Worm (Caenorhabditis elegans) whole organism, L3 larva: ENCODE results near the gene tbc-12.

ENCODE experiments used
- ZK546.5 ChIP-seq: sonication (generic microtip); optimal IDR thresholded peaks from 2 replicates; lab custom pipeline; 2017; ENCODE audit warnings: missing biosample characterization, missing genetic modification characterization
- ceh-16 ChIP-seq: sonication (generic microtip); optimal IDR thresholded peaks from 2 replicates; lab custom pipeline; 2017; ENCODE audit warnings: missing biosample characterization, missing genetic modification characterization
- ceh-28 ChIP-seq: fragments of 150-350 bp; optimal IDR thresholded peaks from 2 replicates; lab custom pipeline; 2014; ENCODE audit warnings: missing biosample characterization, missing genetic modification reagents, missing genetic modification characterization
- ceh-82 ChIP-seq: fragments of 150-350 bp; optimal IDR thresholded peaks from 2 replicates; lab custom pipeline; 2014; ENCODE audit warnings: missing biosample characterization, missing genetic modification characterization
- ceh-9 ChIP-seq: sonication (generic microtip); optimal IDR thresholded peaks from 2 replicates; lab custom pipeline; 2018; ENCODE audit warnings: missing biosample characterization, missing genetic modification characterization
- daf-12 ChIP-seq: fragments of 150-350 bp; optimal IDR thresholded peaks from 2 replicates; lab custom pipeline; 2014; ENCODE audit warnings: missing biosample characterization, missing genetic modification reagents, missing genetic modification characterization
- egl-27 ChIP-seq: sonication (generic microtip); optimal IDR thresholded peaks from 4 replicates; lab custom pipeline; 2017; ENCODE audit warnings: missing biosample characterization, missing genetic modification reagents, missing genetic modification characterization
- egl-5 ChIP-seq: fragments of 150-350 bp; optimal IDR thresholded peaks from 2 replicates; lab custom pipeline; 2017; ENCODE audit warnings: missing biosample characterization, missing genetic modification reagents, missing genetic modification characterization, inconsistent platforms
- elt-1 ChIP-seq: fragments of 150-350 bp; optimal IDR thresholded peaks from 2 replicates; lab custom pipeline; 2014; ENCODE audit warnings: missing biosample characterization, missing genetic modification characterization
- elt-2 ChIP-seq: sonication (generic microtip); optimal IDR thresholded peaks from 2 replicates; lab custom pipeline; 2016; ENCODE audit warnings: missing genetic modification reagents, mild to moderate bottlenecking, missing genetic modification characterization, missing compliant biosample characterization
- fkh-10 ChIP-seq: sonication (generic microtip); optimal IDR thresholded peaks from 2 replicates; lab custom pipeline; 2017; ENCODE audit warnings: missing biosample characterization, missing genetic modification reagents, missing genetic modification characterization
- fkh-2 ChIP-seq: fragments of 150-350 bp; optimal IDR thresholded peaks from 2 replicates; lab custom pipeline; 2014; ENCODE audit warnings: missing biosample characterization, missing genetic modification reagents, missing genetic modification characterization
- fos-1 ChIP-seq: fragments of 150-350 bp; optimal IDR thresholded peaks from 2 replicates; lab custom pipeline; 2014; ENCODE audit warnings: missing biosample characterization, missing genetic modification characterization
- hmg-11 ChIP-seq: sonication (generic microtip); optimal IDR thresholded peaks from 2 replicates; lab custom pipeline; 2016; ENCODE audit warnings: missing genetic modification characterization, missing compliant biosample characterization
- jun-1 ChIP-seq: fragments of 150-350 bp; optimal IDR thresholded peaks from 2 replicates; lab custom pipeline; 2014; ENCODE audit warnings: missing biosample characterization, missing genetic modification reagents, missing genetic modification characterization
- lin-15B ChIP-seq: fragments of 150-350 bp; optimal IDR thresholded peaks from 2 replicates; lab custom pipeline; 2014; ENCODE audit warnings: missing biosample characterization, missing genetic modification characterization
- lin-39 ChIP-seq: fragments of 150-350 bp; optimal IDR thresholded peaks from 2 replicates; lab custom pipeline; 2018; ENCODE audit warnings: missing biosample characterization, missing genetic modification reagents, missing genetic modification characterization
- lsy-12 ChIP-seq: sonication (generic microtip); optimal IDR thresholded peaks from 2 replicates; lab custom pipeline; 2016; ENCODE audit warnings: mild to moderate bottlenecking, missing genetic modification characterization, missing compliant biosample characterization
- mdl-1 ChIP-seq: fragments of 150-350 bp; optimal IDR thresholded peaks from 2 replicates; lab custom pipeline; 2014; ENCODE audit warnings: missing biosample characterization, missing genetic modification characterization
- nfya-1 ChIP-seq: sonication (generic microtip); optimal IDR thresholded peaks from 2 replicates; lab custom pipeline; 2017; ENCODE audit warnings: missing genetic modification characterization, mild to moderate bottlenecking, missing compliant biosample characterization, antibody characterized with exemption, moderate library complexity; ENCODE audit not compliant: insufficient read depth
- nhr-11 ChIP-seq: fragments of 150-350 bp; optimal IDR thresholded peaks from 2 replicates; lab custom pipeline; 2014; ENCODE audit warnings: missing biosample characterization, missing genetic modification characterization
- nhr-23 ChIP-seq: fragments of 150-350 bp; optimal IDR thresholded peaks from 2 replicates; lab custom pipeline; 2014; ENCODE audit warnings: missing biosample characterization, missing genetic modification reagents, missing genetic modification characterization
- nhr-237 ChIP-seq: fragments of 150-350 bp; optimal IDR thresholded peaks from 2 replicates; lab custom pipeline; 2014; ENCODE audit warnings: missing biosample characterization, missing genetic modification characterization
- nhr-43 ChIP-seq: sonication (generic microtip); optimal IDR thresholded peaks from 2 replicates; lab custom pipeline; 2016; ENCODE audit warnings: mild to moderate bottlenecking, missing genetic modification characterization, missing compliant biosample characterization; ENCODE audit not compliant: poor library complexity, severe bottlenecking
- nhr-67 ChIP-seq: fragments of 150-350 bp; optimal IDR thresholded peaks from 2 replicates; lab custom pipeline; 2014; ENCODE audit warnings: missing biosample characterization, missing genetic modification characterization
- nhr-77 ChIP-seq: fragments of 150-350 bp; optimal IDR thresholded peaks from 2 replicates; lab custom pipeline; 2014; ENCODE audit warnings: missing biosample characterization, missing genetic modification characterization
- pha-4 ChIP-seq: fragments of 150-350 bp; optimal IDR thresholded peaks from 2 replicates; lab custom pipeline; 2014; ENCODE audit warnings: missing biosample characterization, missing genetic modification reagents, missing genetic modification characterization
- pqm-1 ChIP-seq: fragments of 150-350 bp; optimal IDR thresholded peaks from 2 replicates; lab custom pipeline; 2017; ENCODE audit warnings: missing biosample characterization, missing genetic modification characterization, inconsistent platforms
- sea-2 ChIP-seq: fragments of 150-350 bp; sonication (generic microtip); optimal IDR thresholded peaks from 4 replicates; lab custom pipeline; 2014; ENCODE audit warnings: missing biosample characterization, missing genetic modification reagents, missing genetic modification characterization
- skn-1 ChIP-seq: fragments of 150-350 bp; optimal IDR thresholded peaks from 2 replicates; lab custom pipeline; 2014; ENCODE audit warnings: missing biosample characterization, missing genetic modification characterization
- snpc-4 ChIP-seq: fragments of 150-350 bp; optimal IDR thresholded peaks from 2 replicates; lab custom pipeline; 2014; ENCODE audit warnings: missing biosample characterization, missing genetic modification characterization
- tbx-2 ChIP-seq: sonication (generic microtip); optimal IDR thresholded peaks from 2 replicates; lab custom pipeline; 2016; ENCODE audit warnings: mild to moderate bottlenecking, missing genetic modification characterization, missing compliant biosample characterization
- zag-1 ChIP-seq: fragments of 150-350 bp; optimal IDR thresholded peaks from 2 replicates; lab custom pipeline; 2014; ENCODE audit warnings: missing biosample characterization, missing genetic modification characterization
- ztf-4 ChIP-seq: fragments of 150-350 bp; optimal IDR thresholded peaks from 2 replicates; lab custom pipeline; 2014; ENCODE audit warnings: missing biosample characterization, missing genetic modification characterization

tbc-12 gene

ce11 chrX:2527877-2528276 lies 4.4 kb downstream of the tbc-12 start:
- TF ChIP-seq ceh-82 (no peak), ceh-9 (tag; lab: Kevin White, UChicago) (no peak), elt-2 (tag; lab: Kevin White, UChicago) (peak; percentile 13), ztf-4 (peak; percentile 2), egl-5 (tag; lab: Kevin White, UChicago) (no peak), skn-1 (tag; lab: Kevin White, UChicago) (peak; percentile 19), nhr-43 (tag; lab: Kevin White, UChicago) (peak; percentile 9), pha-4 (tag; lab: Kevin White, UChicago) (peak; percentile 33), hmg-11 (tag; lab: Kevin White, UChicago) (peak; percentile 77), nfya-1 (tag; lab: Kevin White, UChicago) (peak; percentile 52)
- TF ChIP-seq, all 47 proteins: peak for 7

- no peak for TF ChIP-seq ceh-28 (tag; lab: Kevin White, UChicago)
- TF ChIP-seq daf-12 = no peak
- TF ChIP-seq lin-39 (tag; lab: Kevin White, UChicago) = no peak
- TF ChIP-seq lin-15B (tag; lab: Kevin White, UChicago) = no peak
- TF ChIP-seq ceh-9 (tag; lab: Kevin White, UChicago) = no peak
- no peak for TF ChIP-seq snpc-4 (tag; lab: Kevin White, UChicago)
- no peak for TF ChIP-seq egl-27 (tag; lab: Kevin White, UChicago)
- no peak for TF ChIP-seq ztf-4
- no peak for TF ChIP-seq fkh-10
- TF ChIP-seq ZK546.5 (tag; lab: Kevin White, UChicago) = no peak
- no peak for TF ChIP-seq ceh-16 (tag; lab: Kevin White, UChicago)
- no peak for TF ChIP-seq nhr-43 (tag; lab: Kevin White, UChicago)
- no peak for TF ChIP-seq egl-5 (tag; lab: Kevin White, UChicago)
- TF ChIP-seq pqm-1 (tag; lab: Kevin White, UChicago) = no peak
- TF ChIP-seq nhr-237 = no peak
- no peak for TF ChIP-seq elt-2 (tag; lab: Kevin White, UChicago)
Measured at ce11 chrX:2527194-2527593, 5.1 kb downstream of the tbc-12 start.

DNA sequence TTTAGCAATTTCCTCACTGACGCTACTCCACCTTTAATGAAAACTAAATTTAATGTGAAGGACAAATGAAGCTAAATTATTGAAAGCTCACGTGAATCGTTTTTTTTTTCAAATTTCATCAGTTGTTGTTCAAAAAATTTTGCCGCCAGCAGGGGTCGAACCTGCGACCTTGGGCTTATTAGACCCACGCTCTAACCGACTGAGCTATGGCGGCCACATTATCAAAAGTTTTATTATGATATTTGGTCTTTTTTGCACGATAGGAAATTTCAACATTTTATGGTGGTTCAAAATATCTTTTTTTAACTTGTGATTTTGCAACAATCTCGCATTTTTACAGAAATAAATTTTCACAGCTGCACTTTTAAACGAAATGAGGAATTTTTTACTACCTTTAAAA lies 6.2 kb downstream of the tbc-12 start:
- TF ChIP-seq fkh-2 (tag; lab: Kevin White, UChicago) (no peak), fkh-10 (no peak), jun-1 (tag; lab: Kevin White, UChicago) (no peak), tbx-2 (tag; lab: Kevin White, UChicago) (no peak), egl-5 (tag; lab: Kevin White, UChicago) (no peak)
- TF ChIP-seq, all 47 proteins: peak for 0

ce11 chrX:2522658-2523057 lies 9.6 kb downstream of the tbc-12 start:
- TF ChIP-seq hmg-11 (tag; lab: Kevin White, UChicago) (no peak), pha-4 (tag; lab: Kevin White, UChicago) (no peak), fos-1 (no peak), sea-2 (GFP tag; lab: Kevin White, UChicago) (no peak), lsy-12 (tag; lab: Kevin White, UChicago) (no peak), ceh-28 (tag; lab: Kevin White, UChicago) (no peak), ztf-4 (no peak)
- TF ChIP-seq, all 47 proteins: peak for 0

DNA sequence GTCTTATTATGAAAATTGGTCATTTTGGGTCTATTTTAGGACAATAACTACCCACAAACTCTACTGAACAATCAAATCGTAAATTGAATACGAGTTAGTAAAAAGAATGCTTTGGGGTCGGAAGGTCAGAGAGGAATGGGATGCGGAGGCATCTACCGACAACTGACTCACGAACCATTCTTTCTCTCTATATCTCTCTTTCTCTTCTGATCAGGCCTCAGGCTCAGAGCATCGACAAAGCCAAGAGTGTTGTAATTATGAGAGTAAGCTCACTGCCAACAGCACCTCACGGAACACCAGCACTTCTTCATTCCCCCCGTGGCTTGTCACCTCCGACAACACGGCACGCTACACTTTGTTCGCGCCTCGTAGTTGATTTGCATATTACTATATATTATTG lies 11.8 kb downstream of the tbc-12 start:
- no peak for TF ChIP-seq mdl-1 (tag; lab: Kevin White, UChicago)
- TF ChIP-seq nhr-23 (tag; lab: Kevin White, UChicago) = no peak
- TF ChIP-seq ceh-28 (tag; lab: Kevin White, UChicago) = no peak
- no peak for TF ChIP-seq nhr-11 (tag; lab: Kevin White, UChicago)
- no peak for TF ChIP-seq fkh-2 (tag; lab: Kevin White, UChicago)
- TF ChIP-seq lin-39 (tag; lab: Kevin White, UChicago) = no peak
- TF ChIP-seq ceh-9 (tag; lab: Kevin White, UChicago) = no peak
- TF ChIP-seq hmg-11 (tag; lab: Kevin White, UChicago) = no peak
- TF ChIP-seq elt-2 (tag; lab: Kevin White, UChicago) = no peak
- TF ChIP-seq nhr-77 (tag; lab: Kevin White, UChicago) = no peak
- no peak for TF ChIP-seq fos-1
- no peak for TF ChIP-seq elt-1 (tag; lab: Kevin White, UChicago)
- TF ChIP-seq lin-15B (tag; lab: Kevin White, UChicago) = no peak
- no peak for TF ChIP-seq nhr-67
- no peak for TF ChIP-seq zag-1 (tag; lab: Kevin White, UChicago)
- TF ChIP-seq pha-4 (tag; lab: Kevin White, UChicago) = no peak
- no peak for TF ChIP-seq ZK546.5 (tag; lab: Kevin White, UChicago)
